Worm (Caenorhabditis elegans): ENCODE data around the gene dif-1.

DNA sequence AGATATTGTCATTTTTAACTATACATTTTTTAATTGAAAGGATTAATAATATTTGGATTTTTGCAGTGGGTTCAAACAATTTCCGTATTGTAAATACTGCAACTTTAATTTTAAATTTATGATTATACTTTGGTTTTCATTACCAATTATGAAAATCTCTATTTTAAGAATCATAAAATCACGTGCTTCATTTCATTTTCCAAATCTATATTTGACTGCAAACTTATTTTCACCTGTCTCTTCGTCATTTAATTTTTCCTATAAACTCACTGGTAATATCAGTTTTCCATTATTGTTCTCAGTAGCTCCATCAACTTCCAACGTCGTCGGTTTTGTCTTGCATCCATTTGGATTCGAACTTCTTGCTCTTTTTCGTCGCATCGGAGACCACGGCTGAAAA is 20.4 kb downstream of the dif-1 start, which contains the start of gene R05G6.1:
- TF ChIP-seq ztf-28 (GFP tag; IDR thresholded peaks at IDR 0.05) (no peak), ceh-27 (GFP tag; optimal IDR thresholded peaks at IDR 0.05) (no peak), unc-62 (GFP tag; optimal IDR thresholded peaks at IDR 0.05) (no peak), rec-8 (tag; optimal IDR thresholded peaks at IDR 0.05) (no peak), nfya-1 (tag; optimal IDR thresholded peaks at IDR 0.05; ENCODE audit: borderline replicate concordance, insufficient read depth) (no peak), mes-4 (tag; optimal IDR thresholded peaks at IDR 0.05) (no peak), him-1 (tag; optimal IDR thresholded peaks at IDR 0.05) (no peak), nhr-27 (tag; optimal IDR thresholded peaks at IDR 0.05) (no peak), rpc-1 (optimal IDR thresholded peaks at IDR 0.05) (no peak), rpc-1 (tag; optimal IDR thresholded peaks at IDR 0.05) (no peak), tlf-1 (GFP tag; optimal IDR thresholded peaks at IDR 0.05) (no peak)
